Worm (Caenorhabditis elegans) whole organism, L4 larva: ENCODE results near the gene Y113G7A.12.

Experiments
- D1046.2 ChIP-seq: fragments of 200-800 bp; sonication (Bioruptor generic); IDR thresholded peaks from 2 replicates; pipeline ENCODE4 v1.3.6; 2022; ENCODE audit warnings: missing genetic modification characterization, missing compliant biosample characterization
- aly-2 ChIP-seq: sonication (generic microtip); optimal IDR thresholded peaks from 2 replicates; lab custom pipeline; 2018; ENCODE audit warnings: missing biosample characterization, missing genetic modification characterization
- ceh-28 ChIP-seq: fragments of 150-350 bp; optimal IDR thresholded peaks from 2 replicates; lab custom pipeline; 2014; ENCODE audit warnings: missing biosample characterization, missing genetic modification reagents, missing genetic modification characterization
- ceh-82 ChIP-seq: sonication (generic microtip); optimal IDR thresholded peaks from 2 replicates; lab custom pipeline; 2017; ENCODE audit warnings: missing biosample characterization, missing genetic modification characterization
- dve-1 ChIP-seq: sonication (generic microtip); optimal IDR thresholded peaks from 2 replicates; lab custom pipeline; 2017; ENCODE audit warnings: antibody characterized with exemption, mild to moderate bottlenecking, missing genetic modification characterization, missing compliant biosample characterization; ENCODE audit not compliant: insufficient read depth
- fkh-10 ChIP-seq: fragments of 150-350 bp; optimal IDR thresholded peaks from 2 replicates; lab custom pipeline; 2014; ENCODE audit warnings: missing biosample characterization, missing genetic modification reagents, missing genetic modification characterization
- lin-39 ChIP-seq: fragments of 150-350 bp; optimal IDR thresholded peaks from 2 replicates; lab custom pipeline; 2014; ENCODE audit warnings: missing biosample characterization, missing genetic modification reagents, missing genetic modification characterization
- tra-1 ChIP-seq: fragments of 200-800 bp; sonication (Bioruptor generic); IDR thresholded peaks from 2 replicates; pipeline ENCODE4 v1.3.6; 2022; ENCODE audit warnings: missing genetic modification reagents, missing genetic modification characterization, missing compliant biosample characterization

- TF ChIP-seq fkh-10 (no peak), tra-1 (no peak), lin-39 (tag; lab: Kevin White, UChicago) (no peak), dve-1 (tag; lab: Kevin White, UChicago) (no peak), ceh-82 (tag; lab: Kevin White, UChicago) (no peak), ceh-28 (tag; lab: Kevin White, UChicago) (no peak), D1046.2 (no peak), aly-2 (tag; lab: Kevin White, UChicago) (no peak)
These were observed 49.9 kb downstream of the Y113G7A.12 start, which contains the start of the genes fbxa-115 and Y113G7B.27 for ce11 chrV:20192102-20192880.
